Worm (Caenorhabditis elegans) whole organism, L1 larva: Measurements from ENCODE around the gene F31D4.5.
A peak's percentile ranks its signal among the peaks of the same experiment; 100 is the strongest.

Source experiments
- C04F5.9 ChIP-seq: sonication (generic microtip); optimal IDR thresholded peaks from 2 replicates; lab custom pipeline; 2016; ENCODE audit warnings: missing genetic modification characterization, missing compliant biosample characterization
- C34B4.2 ChIP-seq: sonication (generic microtip); optimal IDR thresholded peaks from 2 replicates; lab custom pipeline; 2017; ENCODE audit warnings: mild to moderate bottlenecking, missing genetic modification characterization, missing compliant biosample characterization
- alr-1 ChIP-seq: fragments of 200-800 bp; sonication (Bioruptor generic); optimal IDR thresholded peaks from 2 replicates; lab custom pipeline; 2018; ENCODE audit warnings: borderline replicate concordance, mild to moderate bottlenecking, missing genetic modification characterization, missing compliant biosample characterization
- ceh-63 ChIP-seq: fragments of 200-800 bp; sonication (Bioruptor generic); optimal IDR thresholded peaks from 2 replicates; lab custom pipeline; 2018; ENCODE audit warnings: mild to moderate bottlenecking, missing genetic modification characterization, missing compliant biosample characterization
- ceh-88 ChIP-seq: fragments of 200-800 bp; sonication (Bioruptor generic); IDR thresholded peaks from 2 replicates; pipeline ENCODE4 v1.3.6; 2022; ENCODE audit warnings: missing genetic modification characterization, missing compliant biosample characterization
- ceh-90 ChIP-seq: sonication (generic microtip); optimal IDR thresholded peaks from 2 replicates; lab custom pipeline; 2016; ENCODE audit warnings: missing genetic modification characterization, missing compliant biosample characterization
- dpl-1 ChIP-seq, 3 experiments: fragments of 150-350 bp in 2 of 3; sonication (generic microtip) in 1 of 3; optimal IDR thresholded peaks; 2 replicates each; lab custom pipeline; 2014 to 2017; ENCODE audit warnings: missing biosample characterization in 3 of 3, missing genetic modification characterization in 3 of 3, missing genetic modification reagents in 3 of 3
- efl-1 ChIP-seq, 4 experiments: fragments of 150-350 bp; optimal IDR thresholded peaks in 3 of 4; peaks in 1 of 4; 1 replicate in 1 of 4; 2 replicates in 3 of 4; lab custom pipeline; 2014; ENCODE audit warnings: missing biosample characterization in 2 of 4, missing genetic modification characterization in 2 of 4, missing genetic modification reagents in 2 of 4
- efl-3 ChIP-seq: fragments of 200-800 bp; sonication (Bioruptor generic); optimal IDR thresholded peaks from 2 replicates; lab custom pipeline; 2018; ENCODE audit warnings: mild to moderate bottlenecking, missing genetic modification characterization, missing compliant biosample characterization
- elt-3 ChIP-seq, 6 experiments: fragments of 150-350 bp in 1 of 6; sonication (generic microtip); optimal IDR thresholded peaks; 2 replicates each; lab custom pipeline; 2017 to 2018; ENCODE audit warnings: missing biosample characterization in 6 of 6, missing genetic modification characterization in 6 of 6, inconsistent platforms in 1 of 6
- ets-5 ChIP-seq: fragments of 200-800 bp; sonication (Bioruptor generic); IDR thresholded peaks from 2 replicates; pipeline ENCODE4 v1.3.6; 2022; ENCODE audit warnings: missing genetic modification characterization, missing compliant biosample characterization
- fkh-10 ChIP-seq: sonication (generic microtip); optimal IDR thresholded peaks from 2 replicates; lab custom pipeline; 2017; ENCODE audit warnings: missing biosample characterization, missing genetic modification reagents, missing genetic modification characterization
- fkh-8 ChIP-seq: sonication (generic microtip); optimal IDR thresholded peaks from 2 replicates; lab custom pipeline; 2016; ENCODE audit warnings: mild to moderate bottlenecking, missing genetic modification characterization, missing compliant biosample characterization
- grh-1 ChIP-seq: fragments of 200-800 bp; sonication (Bioruptor generic); IDR thresholded peaks from 2 replicates; pipeline ENCODE4 v1.3.6; 2022; ENCODE audit warnings: missing genetic modification reagents, missing genetic modification characterization, missing compliant biosample characterization
- hlh-17 ChIP-seq: fragments of 200-800 bp; sonication (Bioruptor generic); optimal IDR thresholded peaks from 2 replicates; lab custom pipeline; 2018; ENCODE audit warnings: missing genetic modification characterization, mild to moderate bottlenecking, missing compliant biosample characterization, moderate library complexity, borderline replicate concordance
- hlh-4 ChIP-seq: sonication (generic microtip); optimal IDR thresholded peaks from 2 replicates; lab custom pipeline; 2016; ENCODE audit warnings: mild to moderate bottlenecking, missing genetic modification characterization, missing compliant biosample characterization
- hpl-2 ChIP-seq: fragments of 150-350 bp; optimal IDR thresholded peaks from 2 replicates; lab custom pipeline; 2014; ENCODE audit warnings: missing biosample characterization, missing genetic modification reagents, missing genetic modification characterization
- irx-1 ChIP-seq: sonication (generic microtip); optimal IDR thresholded peaks from 2 replicates; lab custom pipeline; 2016; ENCODE audit warnings: missing genetic modification characterization, missing compliant biosample characterization
- jun-1 ChIP-seq: fragments of 150-350 bp; optimal IDR thresholded peaks from 2 replicates; lab custom pipeline; 2014; ENCODE audit warnings: missing biosample characterization, missing genetic modification reagents, missing genetic modification characterization
- lin-13 ChIP-seq: fragments of 150-350 bp; optimal IDR thresholded peaks from 2 replicates; lab custom pipeline; 2014; ENCODE audit warnings: missing biosample characterization, missing genetic modification reagents, missing genetic modification characterization
- lin-15B ChIP-seq: fragments of 150-350 bp; sonication (generic microtip); optimal IDR thresholded peaks from 3 replicates; lab custom pipeline; 2014; ENCODE audit warnings: missing biosample characterization, missing genetic modification characterization
- lin-35 ChIP-seq, 2 experiments: fragments of 150-350 bp; optimal IDR thresholded peaks; 2 replicates each; lab custom pipeline; 2014; ENCODE audit warnings: missing biosample characterization in 2 of 2, missing genetic modification characterization in 2 of 2, missing genetic modification reagents in 2 of 2
- lin-39 ChIP-seq: fragments of 150-350 bp; optimal IDR thresholded peaks from 2 replicates; lab custom pipeline; 2014; ENCODE audit warnings: missing biosample characterization, missing genetic modification reagents, missing genetic modification characterization
- lir-3 ChIP-seq: sonication (generic microtip); optimal IDR thresholded peaks from 2 replicates; lab custom pipeline; 2016; ENCODE audit warnings: mild to moderate bottlenecking, missing genetic modification characterization, moderate library complexity, missing compliant biosample characterization; ENCODE audit not compliant: poor library complexity
- lsy-2 ChIP-seq, 2 experiments: fragments of 150-350 bp; optimal IDR thresholded peaks; 2 replicates each; lab custom pipeline; 2014; ENCODE audit warnings: missing biosample characterization in 2 of 2, missing genetic modification characterization in 2 of 2
- mab-9 ChIP-seq: fragments of 200-800 bp; sonication (Bioruptor generic); IDR thresholded peaks from 2 replicates; pipeline ENCODE4 v1.3.6; 2022; ENCODE audit warnings: missing genetic modification reagents, missing genetic modification characterization, missing compliant biosample characterization
- mep-1 ChIP-seq: fragments of 150-350 bp; optimal IDR thresholded peaks from 2 replicates; lab custom pipeline; 2014; ENCODE audit warnings: missing biosample characterization, missing genetic modification characterization
- nhr-12 ChIP-seq: sonication (generic microtip); optimal IDR thresholded peaks from 2 replicates; lab custom pipeline; 2017; ENCODE audit warnings: missing biosample characterization, missing genetic modification characterization
- nhr-19 ChIP-seq: fragments of 200-800 bp; sonication (Bioruptor generic); conservative IDR thresholded peaks from 2 replicates; pipeline ENCODE4 v1.3.6; 2022; ENCODE audit warnings: missing genetic modification characterization, missing compliant biosample characterization
- nhr-237 ChIP-seq: fragments of 150-350 bp; optimal IDR thresholded peaks from 2 replicates; lab custom pipeline; 2014; ENCODE audit warnings: missing biosample characterization, missing genetic modification characterization
- nhr-28 ChIP-seq: fragments of 150-350 bp; optimal IDR thresholded peaks from 2 replicates; lab custom pipeline; 2014; ENCODE audit warnings: missing biosample characterization, missing genetic modification characterization
- nhr-47 ChIP-seq: sonication (generic microtip); optimal IDR thresholded peaks from 2 replicates; lab custom pipeline; 2016; ENCODE audit warnings: mild to moderate bottlenecking, missing genetic modification characterization, moderate library complexity, missing compliant biosample characterization
- nhr-71 ChIP-seq: sonication (generic microtip); optimal IDR thresholded peaks from 2 replicates; lab custom pipeline; 2016; ENCODE audit warnings: mild to moderate bottlenecking, missing genetic modification characterization, moderate library complexity, missing compliant biosample characterization
- nhr-84 ChIP-seq: sonication (generic microtip); optimal IDR thresholded peaks from 2 replicates; lab custom pipeline; 2017; ENCODE audit warnings: missing biosample characterization, missing genetic modification characterization
- nhr-85 ChIP-seq: sonication (generic microtip); peaks from one replicate; lab custom pipeline; 2016; ENCODE audit warnings: missing genetic modification characterization, inconsistent platforms, missing compliant biosample characterization
- pag-3 ChIP-seq: sonication (generic microtip); optimal IDR thresholded peaks from 2 replicates; lab custom pipeline; 2017; ENCODE audit warnings: missing genetic modification characterization, mild to moderate bottlenecking, missing compliant biosample characterization, antibody characterized with exemption, borderline replicate concordance; ENCODE audit not compliant: insufficient read depth
- pax-3 ChIP-seq: fragments of 200-800 bp; sonication (Bioruptor generic); optimal IDR thresholded peaks from 2 replicates; lab custom pipeline; 2018; ENCODE audit warnings: mild to moderate bottlenecking, missing genetic modification characterization, moderate library complexity, missing compliant biosample characterization
- rnt-1 ChIP-seq: sonication (generic microtip); optimal IDR thresholded peaks from 2 replicates; lab custom pipeline; 2016; ENCODE audit warnings: mild to moderate bottlenecking, missing genetic modification characterization, moderate library complexity, missing compliant biosample characterization
- skn-1 ChIP-seq: fragments of 150-350 bp; optimal IDR thresholded peaks from 2 replicates; lab custom pipeline; 2014; ENCODE audit warnings: missing biosample characterization, missing genetic modification characterization
- snpc-4 ChIP-seq: fragments of 150-350 bp; optimal IDR thresholded peaks from 2 replicates; lab custom pipeline; 2014; ENCODE audit warnings: missing biosample characterization, missing genetic modification characterization
- sup-37 ChIP-seq: fragments of 200-800 bp; sonication (Bioruptor generic); optimal IDR thresholded peaks from 2 replicates; lab custom pipeline; 2018; ENCODE audit warnings: mild to moderate bottlenecking, missing genetic modification characterization, missing compliant biosample characterization
- swsn-7 ChIP-seq: sonication (generic microtip); optimal IDR thresholded peaks from 2 replicates; lab custom pipeline; 2016; ENCODE audit warnings: missing genetic modification characterization, missing compliant biosample characterization
- unc-30 ChIP-seq: sonication (generic microtip); optimal IDR thresholded peaks from 2 replicates; lab custom pipeline; 2017; ENCODE audit warnings: missing biosample characterization, missing genetic modification characterization
- unc-98 ChIP-seq: fragments of 200-800 bp; sonication (Bioruptor generic); IDR thresholded peaks from 2 replicates; pipeline ENCODE4 v1.3.6; 2022; ENCODE audit warnings: missing genetic modification characterization, missing compliant biosample characterization
- vab-15 ChIP-seq: sonication (generic microtip); optimal IDR thresholded peaks from 2 replicates; lab custom pipeline; 2017; ENCODE audit warnings: missing genotype, mild to moderate bottlenecking, missing genetic modification characterization, missing compliant biosample characterization
- xbp-1 ChIP-seq: sonication (generic microtip); optimal IDR thresholded peaks from 2 replicates; lab custom pipeline; 2016; ENCODE audit warnings: missing genetic modification characterization, missing compliant biosample characterization
- zag-1 ChIP-seq: fragments of 150-350 bp; optimal IDR thresholded peaks from 2 replicates; lab custom pipeline; 2014; ENCODE audit warnings: missing biosample characterization, missing genetic modification characterization
- ztf-11 ChIP-seq, 2 experiments: sonication (generic microtip); optimal IDR thresholded peaks; 2 replicates each; lab custom pipeline; 2016 to 2017; ENCODE audit warnings: missing genetic modification characterization in 2 of 2, missing biosample characterization in 1 of 2, missing compliant biosample characterization in 1 of 2
- ztf-4 ChIP-seq: fragments of 150-350 bp; optimal IDR thresholded peaks from 2 replicates; lab custom pipeline; 2014; ENCODE audit warnings: missing biosample characterization, missing genetic modification characterization

F31D4.5 gene

DNA sequence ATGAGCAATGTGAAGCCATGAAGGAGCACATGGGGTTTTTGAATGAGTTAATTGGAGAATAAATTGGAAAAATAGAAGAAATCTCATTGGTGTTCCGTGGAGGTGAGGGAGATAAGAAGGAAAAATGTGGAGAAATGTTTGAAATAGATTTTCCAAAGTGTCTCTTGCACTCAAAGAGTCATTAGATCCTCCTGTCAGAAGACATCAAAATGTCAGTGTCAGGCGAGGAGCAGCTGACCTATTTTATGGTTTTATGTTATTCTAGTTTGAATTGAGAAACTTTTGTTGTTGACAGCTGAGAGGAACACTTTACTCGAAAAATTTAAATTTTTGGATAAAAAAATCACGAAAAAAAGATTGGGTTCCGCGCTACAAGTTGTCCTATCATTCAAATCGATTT is 3.3 kb upstream of the F31D4.5 start, which contains the start of gene clec-264:
Gene clec-264, minus strand, starts transcription at position 122 of the 400 bp plus-strand sequence.
- TF ChIP-seq C34B4.2 = no peak
- peak; percentile 45 for TF ChIP-seq rnt-1

ce11 chrV:20851847-20852386 is 2.0 kb upstream of the F31D4.5 start, which contains the start of gene ndua-1:
ndua-1 (minus strand) TSS chrV:20851897.
- TF ChIP-seq hlh-17 (no peak), C04F5.9 (tag; lab: Kevin White, UChicago) (no peak), elt-3 (tag; optimal IDR thresholded peaks at IDR 0.05; lab: Kevin White, UChicago) (peak in 1 of 6 experiments; percentile 22), ceh-90 (tag; lab: Kevin White, UChicago) (no peak), nhr-84 (no peak), ceh-88 (GFP tag; lab: Robert Waterston, UW) (no peak), fkh-10 (GFP tag; lab: Kevin White, UChicago) (no peak), ceh-63 (GFP tag; lab: Kevin White, UChicago) (no peak), efl-1 (optimal IDR thresholded peaks at IDR 0.05; lab: Kevin White, UChicago) (peak; percentile 10 to 44), efl-1 (GFP tag; optimal IDR thresholded peaks at IDR 0.05 in 1 of 2; lab: Kevin White, UChicago) (peak; percentile 17 to 94), mab-9 (GFP tag; lab: Robert Waterston, UW) (no peak), nhr-71 (tag; lab: Kevin White, UChicago) (peak; percentile 66), zag-1 (tag; lab: Kevin White, UChicago) (no peak), sup-37 (GFP tag; lab: Kevin White, UChicago) (no peak), ztf-4 (tag; lab: Kevin White, UChicago) (no peak), nhr-85 (no peak), unc-98 (no peak), nhr-28 (no peak), pag-3 (tag; lab: Kevin White, UChicago) (no peak), hlh-4 (no peak), dpl-1 (GFP tag; optimal IDR thresholded peaks at IDR 0.05; lab: Kevin White, UChicago) (peak in 2 of 3 experiments; percentile 22 to 23), vab-15 (tag; lab: Kevin White, UChicago) (no peak), ztf-11 (tag; optimal IDR thresholded peaks at IDR 0.05; lab: Kevin White, UChicago) (peak in 1 of 2 experiments; percentile 17), efl-3 (no peak), swsn-7 (tag; lab: Kevin White, UChicago) (peak; percentile 61), alr-1 (tag; lab: Kevin White, UChicago) (no peak), irx-1 (tag; lab: Kevin White, UChicago) (no peak), nhr-47 (tag; lab: Kevin White, UChicago) (peak; percentile 68), nhr-19 (no peak), lin-35 (GFP tag; optimal IDR thresholded peaks at IDR 0.05; lab: Kevin White, UChicago) (peak; percentile 6 to 43), lin-13 (GFP tag; lab: Kevin White, UChicago) (peak; percentile 24), ets-5 (GFP tag; lab: Robert Waterston, UW) (no peak), lin-15B (tag; lab: Kevin White, UChicago) (no peak), pax-3 (tag; lab: Kevin White, UChicago) (no peak), grh-1 (no peak), jun-1 (no peak), fkh-8 (tag; lab: Kevin White, UChicago) (no peak), lsy-2 (tag; optimal IDR thresholded peaks at IDR 0.05; lab: Kevin White, UChicago) (peak; percentile 59 to 71), unc-30 (tag; lab: Kevin White, UChicago) (no peak), nhr-12 (tag; lab: Kevin White, UChicago) (no peak), lin-39 (tag; lab: Kevin White, UChicago) (peak; percentile 4), C34B4.2 (no peak), hpl-2 (no peak), xbp-1 (tag; lab: Kevin White, UChicago) (peak; percentile 38), mep-1 (tag; lab: Kevin White, UChicago) (no peak), nhr-237 (tag; lab: Kevin White, UChicago) (no peak), snpc-4 (tag; lab: Kevin White, UChicago) (peak; percentile 65), lir-3 (tag; lab: Kevin White, UChicago) (peak; percentile 44), skn-1 (tag; lab: Kevin White, UChicago) (peak; percentile 58)
